Fruit fly (Drosophila melanogaster) whole organism, wandering third instar larva: ENCODE results near the gene mbo.

Experiments
- Abd-B ChIP-seq: fragments of >200 bp; optimal IDR thresholded peaks from 2 replicates; lab custom pipeline; 2017; ENCODE audit warnings: missing biosample characterization, missing genetic modification characterization
- CG32264 ChIP-seq: fragments of 200-800 bp; sonication (Bioruptor generic); optimal IDR thresholded peaks from 2 replicates; lab custom pipeline; 2016; ENCODE audit warnings: missing biosample characterization, missing genetic modification characterization
- CG9705 ChIP-seq: fragments of 200-800 bp; sonication (Bioruptor generic); optimal IDR thresholded peaks from 2 replicates; lab custom pipeline; 2018; ENCODE audit warnings: missing biosample characterization, mild to moderate bottlenecking, missing genetic modification characterization
- GATAd ChIP-seq: sonication (Bioruptor generic); optimal IDR thresholded peaks from 2 replicates; lab custom pipeline; 2016; ENCODE audit warnings: missing biosample characterization, missing genetic modification characterization
- Hr78 ChIP-seq: fragments of >200 bp; optimal IDR thresholded peaks from 2 replicates; lab custom pipeline; 2017; ENCODE audit warnings: missing biosample characterization, missing genetic modification characterization
- Hr83 ChIP-seq: fragments of 200-300 bp; sonication (Bioruptor generic); optimal IDR thresholded peaks from 2 replicates; lab custom pipeline; 2016; ENCODE audit warnings: missing biosample characterization, mild to moderate bottlenecking, missing genetic modification characterization, moderate library complexity; ENCODE audit not compliant: poor library complexity, severe bottlenecking
- Mio ChIP-seq: sonication (Bioruptor generic); optimal IDR thresholded peaks from 2 replicates; lab custom pipeline; 2016; ENCODE audit warnings: missing biosample characterization, missing genetic modification characterization
- N ChIP-seq: fragments of >200 bp; optimal IDR thresholded peaks from 2 replicates; lab custom pipeline; 2018; ENCODE audit warnings: missing biosample characterization, missing external identifiers, missing genetic modification characterization
- brk ChIP-seq: fragments of 200-800 bp; sonication (Bioruptor generic); optimal IDR thresholded peaks from 2 replicates; lab custom pipeline; 2016; ENCODE audit warnings: missing biosample characterization, mild to moderate bottlenecking, missing genetic modification characterization
- h ChIP-seq: fragments of 200-800 bp; sonication (Bioruptor generic); optimal IDR thresholded peaks from 3 replicates; lab custom pipeline; 2016; ENCODE audit warnings: missing biosample characterization, mild to moderate bottlenecking, missing genetic modification characterization
- pan ChIP-seq: fragments of >200 bp; optimal IDR thresholded peaks from 2 replicates; lab custom pipeline; 2017
- rgr ChIP-seq: fragments of 200-800 bp; sonication (Bioruptor generic); optimal IDR thresholded peaks from 3 replicates; lab custom pipeline; 2016; ENCODE audit warnings: missing biosample characterization, mild to moderate bottlenecking, missing genetic modification characterization
- sage ChIP-seq: fragments of 200-800 bp; sonication (Bioruptor generic); optimal IDR thresholded peaks from 2 replicates; lab custom pipeline; 2016; ENCODE audit warnings: missing biosample characterization, mild to moderate bottlenecking, missing genetic modification characterization
- woc ChIP-seq: sonication (Bioruptor generic); optimal IDR thresholded peaks from 2 replicates; lab custom pipeline; 2016; ENCODE audit warnings: missing biosample characterization, mild to moderate bottlenecking, missing genetic modification characterization

DNA sequence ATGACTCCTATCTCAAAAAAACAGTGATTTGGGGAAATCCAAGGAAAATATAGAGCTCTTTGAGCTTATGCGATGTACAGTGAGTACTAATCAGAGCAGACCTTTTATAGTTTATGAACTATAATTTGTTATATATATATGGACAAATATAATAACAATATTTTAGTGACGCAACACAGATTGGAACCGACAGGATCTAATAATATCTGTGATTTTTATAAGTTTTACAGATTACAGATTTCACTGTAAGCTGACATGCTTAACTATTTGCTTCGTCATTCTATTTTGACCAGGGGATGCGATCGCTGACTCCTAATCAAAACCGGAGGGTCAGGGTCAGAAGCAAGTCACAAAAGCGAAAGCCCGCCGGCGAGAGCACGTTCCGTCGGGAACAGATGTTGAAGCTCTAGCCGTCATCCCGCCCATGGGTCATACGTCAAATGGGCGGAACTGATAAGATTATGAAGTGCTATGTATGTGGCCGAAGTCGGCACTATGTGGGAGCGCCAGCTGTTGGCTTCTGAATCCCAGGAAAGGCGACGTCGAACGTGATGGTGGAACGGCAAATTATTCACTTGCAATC is 4.7 kb downstream of the mbo start, which contains the start of gene Gnmt:
- no peak for TF ChIP-seq CG9705
- no peak for TF ChIP-seq pan (lab: Kevin White, UChicago)
- no peak for TF ChIP-seq Abd-B (GFP tag; lab: Kevin White, UChicago)
- TF ChIP-seq sage (GFP tag; lab: Kevin White, UChicago): no peak
- TF ChIP-seq Hr78: no peak
- TF ChIP-seq GATAd (GFP tag; lab: Kevin White, UChicago): no peak
- no peak for TF ChIP-seq woc
- no peak for TF ChIP-seq brk (GFP tag; lab: Kevin White, UChicago)
- no peak for TF ChIP-seq Mio (GFP tag; lab: Kevin White, UChicago)
- no peak for TF ChIP-seq h
- TF ChIP-seq Hr83 (GFP tag; lab: Kevin White, UChicago): no peak
- TF ChIP-seq rgr (GFP tag; lab: Kevin White, UChicago): no peak
- no peak for TF ChIP-seq N (GFP tag; lab: Kevin White, UChicago)
- no peak for TF ChIP-seq CG32264
